Worm (Caenorhabditis elegans) whole organism, L2 larva: Measurements from ENCODE around the gene gst-1.
A peak's percentile ranks its signal among the peaks of the same experiment; 100 is the strongest.

Source experiments
- C34F6.9 ChIP-seq: fragments of 150-350 bp; optimal IDR thresholded peaks from 2 replicates; lab custom pipeline; 2014; ENCODE audit warnings: missing biosample characterization, missing genetic modification characterization
- F13H6.1 ChIP-seq: sonication (generic microtip); optimal IDR thresholded peaks from 2 replicates; lab custom pipeline; 2016; ENCODE audit warnings: missing genetic modification characterization, missing compliant biosample characterization
- ZK546.5 ChIP-seq: sonication (generic microtip); optimal IDR thresholded peaks from 2 replicates; lab custom pipeline; 2017; ENCODE audit warnings: missing biosample characterization, missing genetic modification characterization
- ama-1 ChIP-seq: fragments of 150-350 bp; optimal IDR thresholded peaks from 2 replicates; lab custom pipeline; 2018; ENCODE audit warnings: inconsistent platforms
- blmp-1 ChIP-seq: sonication (generic microtip); optimal IDR thresholded peaks from 2 replicates; lab custom pipeline; 2017; ENCODE audit warnings: missing genetic modification characterization, mild to moderate bottlenecking, missing compliant biosample characterization, antibody characterized with exemption, moderate library complexity; ENCODE audit not compliant: insufficient read depth
- ceh-16 ChIP-seq: fragments of 150-350 bp; optimal IDR thresholded peaks from 2 replicates; lab custom pipeline; 2014; ENCODE audit warnings: missing biosample characterization, missing genetic modification characterization
- crh-2 ChIP-seq: sonication (generic microtip); optimal IDR thresholded peaks from 2 replicates; lab custom pipeline; 2017; ENCODE audit warnings: missing biosample characterization, missing genetic modification characterization
- dmd-4 ChIP-seq: sonication (generic microtip); optimal IDR thresholded peaks from 2 replicates; lab custom pipeline; 2017; ENCODE audit warnings: missing biosample characterization, missing genetic modification characterization
- egl-27 ChIP-seq: sonication (generic microtip); optimal IDR thresholded peaks from 3 replicates; lab custom pipeline; 2017; ENCODE audit warnings: missing biosample characterization, missing genetic modification reagents, missing genetic modification characterization
- elt-1 ChIP-seq: fragments of 150-350 bp; optimal IDR thresholded peaks from 2 replicates; lab custom pipeline; 2014; ENCODE audit warnings: missing biosample characterization, missing genetic modification characterization
- elt-3 ChIP-seq: sonication (generic microtip); optimal IDR thresholded peaks from 2 replicates; lab custom pipeline; 2017; ENCODE audit warnings: missing biosample characterization, missing genetic modification characterization
- fos-1 ChIP-seq: fragments of 150-350 bp; optimal IDR thresholded peaks from 2 replicates; lab custom pipeline; 2014; ENCODE audit warnings: missing biosample characterization, missing genetic modification characterization
- lin-11 ChIP-seq: fragments of 150-350 bp; sonication (generic microtip); optimal IDR thresholded peaks from 2 replicates; lab custom pipeline; 2014; ENCODE audit warnings: missing biosample characterization, missing genetic modification characterization, inconsistent platforms, mixed read lengths
- lin-13 ChIP-seq: fragments of 150-350 bp; optimal IDR thresholded peaks from 2 replicates; lab custom pipeline; 2014; ENCODE audit warnings: missing biosample characterization, missing genetic modification reagents, missing genetic modification characterization
- lin-39 ChIP-seq: fragments of 150-350 bp; optimal IDR thresholded peaks from 2 replicates; lab custom pipeline; 2014; ENCODE audit warnings: missing biosample characterization, missing genetic modification reagents, missing genetic modification characterization
- lsy-2 ChIP-seq, 2 experiments: fragments of 150-350 bp in 1 of 2; sonication (generic microtip) in 1 of 2; optimal IDR thresholded peaks; 2 replicates each; lab custom pipeline; 2014 to 2017; ENCODE audit warnings: missing biosample characterization in 2 of 2, missing genetic modification characterization in 2 of 2
- mab-5 ChIP-seq: fragments of 150-350 bp; optimal IDR thresholded peaks from 2 replicates; lab custom pipeline; 2014; ENCODE audit warnings: missing biosample characterization, missing genetic modification characterization
- mbf-1 ChIP-seq: sonication (generic microtip); optimal IDR thresholded peaks from 2 replicates; lab custom pipeline; 2017; ENCODE audit warnings: missing biosample characterization, missing genetic modification characterization
- mdl-1 ChIP-seq, 2 experiments: fragments of 150-350 bp in 1 of 2; sonication (generic microtip) in 1 of 2; optimal IDR thresholded peaks; 2 replicates each; lab custom pipeline; 2017; ENCODE audit warnings: missing biosample characterization in 2 of 2, missing genetic modification characterization in 2 of 2
- nhr-10 ChIP-seq: sonication (generic microtip); optimal IDR thresholded peaks from 2 replicates; lab custom pipeline; 2017; ENCODE audit warnings: missing biosample characterization, missing genetic modification characterization
- nhr-12 ChIP-seq: fragments of 150-350 bp; optimal IDR thresholded peaks from 2 replicates; lab custom pipeline; 2014; ENCODE audit warnings: missing biosample characterization, missing genetic modification characterization
- nhr-129 ChIP-seq: fragments of 150-350 bp; optimal IDR thresholded peaks from 2 replicates; lab custom pipeline; 2014; ENCODE audit warnings: missing biosample characterization, missing genetic modification characterization
- nhr-23 ChIP-seq: fragments of 150-350 bp; optimal IDR thresholded peaks from 2 replicates; lab custom pipeline; 2014; ENCODE audit warnings: missing biosample characterization, missing genetic modification reagents, missing genetic modification characterization
- nhr-25 ChIP-seq: fragments of 150-350 bp; sonication (generic microtip); optimal IDR thresholded peaks from 3 replicates; lab custom pipeline; 2014; ENCODE audit warnings: missing biosample characterization, missing genetic modification characterization
- nhr-6 ChIP-seq: fragments of 150-350 bp; optimal IDR thresholded peaks from 2 replicates; lab custom pipeline; 2014; ENCODE audit warnings: missing biosample characterization, missing genetic modification characterization
- nhr-77 ChIP-seq: fragments of 150-350 bp; optimal IDR thresholded peaks from 2 replicates; lab custom pipeline; 2014; ENCODE audit warnings: missing biosample characterization, missing genetic modification characterization
- peb-1 ChIP-seq: fragments of 150-350 bp; optimal IDR thresholded peaks from 2 replicates; lab custom pipeline; 2014; ENCODE audit warnings: missing biosample characterization, missing genetic modification characterization
- sem-4 ChIP-seq: fragments of 150-350 bp; optimal IDR thresholded peaks from 2 replicates; lab custom pipeline; 2014; ENCODE audit warnings: missing biosample characterization, missing genetic modification reagents, missing genetic modification characterization
- sma-3 ChIP-seq: sonication (generic microtip); optimal IDR thresholded peaks from 2 replicates; lab custom pipeline; 2016; ENCODE audit warnings: missing genetic modification reagents, missing genetic modification characterization, missing compliant biosample characterization
- sma-9 ChIP-seq, 2 experiments: fragments of 150-350 bp in 1 of 2; sonication (generic microtip) in 1 of 2; optimal IDR thresholded peaks; 2 replicates each; lab custom pipeline; 2014 to 2016; ENCODE audit warnings: missing genetic modification characterization in 2 of 2, mild to moderate bottlenecking in 1 of 2, missing biosample characterization in 1 of 2, missing compliant biosample characterization in 1 of 2, missing genetic modification reagents in 1 of 2, moderate library complexity in 1 of 2
- snpc-4 ChIP-seq: fragments of 150-350 bp; optimal IDR thresholded peaks from 2 replicates; lab custom pipeline; 2014; ENCODE audit warnings: missing biosample characterization, missing genetic modification characterization
- unc-39 ChIP-seq: fragments of 150-350 bp; optimal IDR thresholded peaks from 2 replicates; lab custom pipeline; 2014; ENCODE audit warnings: missing biosample characterization, missing genetic modification characterization
- unc-55 ChIP-seq: fragments of 150-350 bp; sonication (generic microtip); optimal IDR thresholded peaks from 3 replicates; lab custom pipeline; 2014; ENCODE audit warnings: missing biosample characterization, missing genetic modification reagents, missing genetic modification characterization
- unc-62 ChIP-seq: fragments of 150-350 bp; optimal IDR thresholded peaks from 2 replicates; lab custom pipeline; 2014; ENCODE audit warnings: missing biosample characterization, missing genetic modification reagents, missing genetic modification characterization
- zag-1 ChIP-seq: fragments of 150-350 bp; optimal IDR thresholded peaks from 2 replicates; lab custom pipeline; 2014; ENCODE audit warnings: missing biosample characterization, missing genetic modification characterization
- ztf-1 ChIP-seq: fragments of 200-800 bp; sonication (Bioruptor generic); conservative IDR thresholded peaks from 2 replicates; pipeline ENCODE4 v1.3.6; 2022; ENCODE audit warnings: missing genetic modification characterization, missing compliant biosample characterization
- ztf-11 ChIP-seq: sonication (generic microtip); optimal IDR thresholded peaks from 2 replicates; lab custom pipeline; 2017; ENCODE audit warnings: missing biosample characterization, missing genetic modification characterization

The gst-1 gene

ce11 chrIII:9072704-9073103 lies 13.6 kb downstream of the gst-1 start:
- TF ChIP-seq nhr-12 (no peak), nhr-77 (tag; lab: Kevin White, UChicago) (no peak), elt-1 (tag; lab: Kevin White, UChicago) (no peak), unc-62 (GFP tag; lab: Kevin White, UChicago) (no peak), egl-27 (tag; lab: Kevin White, UChicago) (no peak), blmp-1 (tag; lab: Kevin White, UChicago) (no peak), lsy-2 (tag; optimal IDR thresholded peaks at IDR 0.05; lab: Kevin White, UChicago) (no peak), lin-13 (no peak), sma-9 (GFP tag; optimal IDR thresholded peaks at IDR 0.05; lab: Kevin White, UChicago) (no peak), sma-9 (tag; optimal IDR thresholded peaks at IDR 0.05; lab: Kevin White, UChicago) (no peak), nhr-10 (tag; lab: Kevin White, UChicago) (no peak), nhr-23 (no peak), F13H6.1 (no peak), mdl-1 (tag; optimal IDR thresholded peaks at IDR 0.05; lab: Kevin White, UChicago) (no peak), lin-39 (no peak), unc-39 (no peak), peb-1 (tag; lab: Kevin White, UChicago) (no peak), ztf-1 (GFP tag; lab: Robert Waterston, UW) (no peak), elt-3 (no peak), zag-1 (tag; lab: Kevin White, UChicago) (no peak)
- TF ChIP-seq, all 48 proteins: peak for 0

- TF ChIP-seq sem-4 (tag; lab: Kevin White, UChicago) (no peak), nhr-6 (tag; lab: Kevin White, UChicago) (no peak), crh-2 (tag; lab: Kevin White, UChicago) (no peak), lsy-2 (tag; optimal IDR thresholded peaks at IDR 0.05; lab: Kevin White, UChicago) (no peak), ZK546.5 (tag; lab: Kevin White, UChicago) (no peak), fos-1 (tag; lab: Kevin White, UChicago) (no peak), ceh-16 (tag; lab: Kevin White, UChicago) (no peak), sma-9 (GFP tag; optimal IDR thresholded peaks at IDR 0.05; lab: Kevin White, UChicago) (no peak), sma-9 (tag; optimal IDR thresholded peaks at IDR 0.05; lab: Kevin White, UChicago) (no peak), blmp-1 (tag; lab: Kevin White, UChicago) (no peak), nhr-10 (tag; lab: Kevin White, UChicago) (no peak), nhr-23 (no peak), unc-55 (GFP tag; lab: Kevin White, UChicago) (no peak), ztf-11 (no peak), mbf-1 (tag; lab: Kevin White, UChicago) (no peak)
These were observed 16.4 kb downstream of the gst-1 start, which contains the start of gene F02A9.7 for ce11 chrIII:9075539-9075938. Gene F02A9.7 (minus strand): TSS chrIII:9075639.

- TF ChIP-seq C34F6.9 (tag; lab: Kevin White, UChicago) (no peak), F13H6.1 (no peak), peb-1 (tag; lab: Kevin White, UChicago) (no peak), snpc-4 (tag; lab: Kevin White, UChicago) (no peak), elt-3 (no peak), ztf-11 (no peak)
- TF ChIP-seq, all 48 proteins: peak for 0
These were observed 18.6 kb downstream of the gst-1 start, which contains the start of gene F02A9.1 for ce11 chrIII:9077708-9078107. Gene F02A9.1 (minus strand): TSS chrIII:9077808.

ce11 chrIII:9080127-9080526 lies 21.0 kb downstream of the gst-1 start:
- TF ChIP-seq lin-11 (tag; lab: Kevin White, UChicago): no peak
- no peak for TF ChIP-seq fos-1 (tag; lab: Kevin White, UChicago)
- no peak for TF ChIP-seq nhr-25
- TF ChIP-seq ama-1: peak; percentile 38
- TF ChIP-seq mbf-1 (tag; lab: Kevin White, UChicago): no peak
- TF ChIP-seq nhr-6 (tag; lab: Kevin White, UChicago): no peak
- TF ChIP-seq unc-62 (GFP tag; lab: Kevin White, UChicago): no peak
- TF ChIP-seq dmd-4 (tag; lab: Kevin White, UChicago): no peak
- no peak for TF ChIP-seq mab-5
- TF ChIP-seq nhr-129 (tag; lab: Kevin White, UChicago): peak; percentile 4
- no peak for TF ChIP-seq F13H6.1
- TF ChIP-seq sma-3 (GFP tag; lab: Kevin White, UChicago): no peak
- no peak for TF ChIP-seq elt-1 (tag; lab: Kevin White, UChicago)
